Worm (Caenorhabditis elegans) whole organism, L2 larva: ENCODE results near the gene lact-3.

Source experiments
- ama-1 ChIP-seq: fragments of 150-350 bp; optimal IDR thresholded peaks from 2 replicates; lab custom pipeline; 2018; ENCODE audit warnings: inconsistent platforms
- ceh-82 ChIP-seq: fragments of 150-350 bp; optimal IDR thresholded peaks from 2 replicates; lab custom pipeline; 2014; ENCODE audit warnings: missing biosample characterization, missing genetic modification characterization
- lin-39 ChIP-seq: fragments of 150-350 bp; optimal IDR thresholded peaks from 2 replicates; lab custom pipeline; 2014; ENCODE audit warnings: missing biosample characterization, missing genetic modification reagents, missing genetic modification characterization
- unc-39 ChIP-seq: fragments of 150-350 bp; optimal IDR thresholded peaks from 2 replicates; lab custom pipeline; 2014; ENCODE audit warnings: missing biosample characterization, missing genetic modification characterization

ce11 chrII:10605512-10605911 lies 52.0 kb downstream of the lact-3 start, which contains the start of gene taf-13:
- TF ChIP-seq ceh-82 (tag; lab: Kevin White, UChicago), result no peak
- no peak for TF ChIP-seq lin-39 (tag; lab: Kevin White, UChicago)
- no peak for TF ChIP-seq unc-39 (tag; lab: Kevin White, UChicago)
- TF ChIP-seq ama-1 (lab: Kevin White, UChicago), result no peak
